Fruit fly (Drosophila melanogaster): ENCODE data around the gene CG31522.

dm6 chr3R:4450721-4451120, 12.0 kb downstream of the CG31522 start:
- TF ChIP-seq ase (GFP tag; IDR thresholded peaks at IDR 0.05) (no peak), bbx (GFP tag; IDR thresholded peaks at IDR 0.05; ENCODE audit: partially characterized antibody) (no peak; the same call in 1 of the 2 replicates), CG11723 (GFP tag; optimal IDR thresholded peaks at IDR 0.05) (no peak), CG2120 (GFP tag; optimal IDR thresholded peaks at IDR 0.05) (no peak), CG3838 (GFP tag; optimal IDR thresholded peaks at IDR 0.05) (no peak), Bteb2 (GFP tag; optimal IDR thresholded peaks at IDR 0.05) (no peak), CG1024 (GFP tag; IDR thresholded peaks at IDR 0.05) (no peak), Xrp1 (GFP tag; IDR thresholded peaks at IDR 0.05) (no peak)
